Fruit fly (Drosophila melanogaster): ENCODE measurements around the gene CG13615.

The CG13615 gene

DNA sequence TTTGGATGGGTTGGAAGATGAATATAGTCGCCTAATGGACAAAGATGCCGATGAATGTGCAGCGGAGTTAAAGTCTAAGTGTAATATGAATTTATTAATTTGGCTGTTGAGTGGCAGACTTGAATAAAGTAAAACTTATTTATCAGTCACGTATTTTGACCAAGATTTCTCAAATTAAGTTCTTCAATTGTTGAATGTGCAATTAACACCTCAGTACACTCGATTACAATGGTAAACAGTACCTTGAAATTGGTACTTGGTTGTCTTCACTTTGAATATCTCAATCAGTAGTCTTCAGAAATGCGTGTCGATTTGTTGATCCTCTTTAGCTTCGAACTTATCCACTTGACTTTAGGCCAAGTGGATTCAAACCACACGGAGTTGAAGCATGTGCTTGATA lies 21.1 kb upstream of the CG13615 start, which contains the start of gene CG13614:
CG13614 (plus strand) TSS at position 301 of the 400 bp plus-strand sequence.
- TF ChIP-seq Sin3A (optimal IDR thresholded peaks at IDR 0.05) (no peak), Myc (optimal IDR thresholded peaks at IDR 0.05) (no peak), insv (optimal IDR thresholded peaks at IDR 0.05) (no peak), ttk (optimal IDR thresholded peaks at IDR 0.05) (no peak), psq (optimal IDR thresholded peaks at IDR 0.05) (no peak), h (optimal IDR thresholded peaks at IDR 0.05) (no peak)

DNA sequence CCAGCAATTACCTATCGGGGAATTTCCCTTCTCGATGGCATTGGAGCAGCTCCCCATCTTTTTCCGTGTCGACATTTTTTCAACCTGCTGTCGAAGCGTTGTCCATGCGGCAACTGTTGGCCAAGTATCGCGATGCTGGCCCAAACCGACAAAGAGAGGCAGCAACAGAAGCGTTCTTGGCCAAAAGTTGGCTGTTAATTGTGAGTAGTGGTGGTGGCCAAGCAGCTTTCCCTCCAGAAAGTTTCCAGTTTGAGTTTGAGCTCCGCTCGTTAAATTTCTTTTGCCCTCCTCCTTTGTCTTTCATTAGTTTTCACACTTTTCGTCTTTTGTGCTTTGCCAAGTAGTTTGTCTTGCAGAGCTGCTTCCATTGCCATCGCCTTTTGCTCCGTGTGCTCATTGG lies 17.7 kb upstream of the CG13615 start, which contains the start of gene CG17782:
CG17782 (minus strand) TSS at position 101 of the 400 bp plus-strand sequence.
- no peak for TF ChIP-seq insv (optimal IDR thresholded peaks at IDR 0.05)
- TF ChIP-seq h (optimal IDR thresholded peaks at IDR 0.05) = no peak
- TF ChIP-seq Sin3A (optimal IDR thresholded peaks at IDR 0.05) = no peak
- no peak for TF ChIP-seq Myc (optimal IDR thresholded peaks at IDR 0.05)
- TF ChIP-seq psq (optimal IDR thresholded peaks at IDR 0.05) = no peak
- TF ChIP-seq ttk (optimal IDR thresholded peaks at IDR 0.05) = no peak

DNA sequence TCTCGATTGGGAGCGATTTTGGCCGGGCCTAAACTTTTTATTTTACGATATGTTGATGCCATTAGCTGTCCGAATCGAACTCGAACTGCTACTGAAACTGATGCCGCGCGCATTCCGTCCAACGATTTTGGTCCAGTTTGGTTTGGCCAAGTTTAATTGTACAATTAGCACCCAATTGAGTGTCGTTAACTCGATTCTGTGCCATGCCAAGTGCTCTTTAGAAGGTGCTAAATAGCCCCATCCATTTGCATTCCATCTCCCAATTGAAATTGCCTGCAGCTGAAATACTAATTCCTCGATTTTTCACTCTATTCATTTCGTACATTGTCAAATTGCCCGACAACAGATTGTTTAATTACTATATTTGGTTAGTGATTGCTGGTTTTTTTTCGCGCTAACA lies 14.8 kb upstream of the CG13615 start, which contains the start of gene CG17781:
CG17781 (minus strand) TSS at position 101 of the 400 bp plus-strand sequence.
- TF ChIP-seq Myc (optimal IDR thresholded peaks at IDR 0.05) (no peak), psq (optimal IDR thresholded peaks at IDR 0.05) (no peak), Sin3A (optimal IDR thresholded peaks at IDR 0.05) (no peak), insv (optimal IDR thresholded peaks at IDR 0.05) (no peak)

DNA sequence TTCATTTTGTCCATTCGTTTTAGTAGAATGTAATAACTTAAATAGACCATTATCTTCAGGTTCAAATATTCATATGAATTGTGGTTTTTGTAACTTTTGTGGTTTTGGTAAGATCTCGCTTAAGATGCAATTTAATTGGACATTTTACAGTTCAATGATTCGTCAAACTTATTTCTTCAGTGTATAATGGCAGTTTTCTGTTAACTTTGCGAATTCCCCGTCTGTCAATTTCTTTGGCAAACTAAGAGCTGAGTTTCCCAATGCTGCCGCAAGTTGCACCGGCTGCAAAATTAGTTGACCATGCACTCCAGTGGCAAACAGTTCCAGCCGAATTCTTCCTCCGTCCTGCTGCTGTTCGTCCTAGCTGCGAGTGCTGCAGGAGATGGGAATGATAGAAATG lies 13.8 kb upstream of the CG13615 start, which contains the start of gene CG33342:
CG33342 (plus strand) TSS at position 301 of the 400 bp plus-strand sequence.
- TF ChIP-seq psq (optimal IDR thresholded peaks at IDR 0.05) (no peak), ttk (optimal IDR thresholded peaks at IDR 0.05) (no peak), Sin3A (optimal IDR thresholded peaks at IDR 0.05) (no peak), h (optimal IDR thresholded peaks at IDR 0.05) (no peak), Myc (optimal IDR thresholded peaks at IDR 0.05) (no peak), insv (optimal IDR thresholded peaks at IDR 0.05) (no peak)

DNA sequence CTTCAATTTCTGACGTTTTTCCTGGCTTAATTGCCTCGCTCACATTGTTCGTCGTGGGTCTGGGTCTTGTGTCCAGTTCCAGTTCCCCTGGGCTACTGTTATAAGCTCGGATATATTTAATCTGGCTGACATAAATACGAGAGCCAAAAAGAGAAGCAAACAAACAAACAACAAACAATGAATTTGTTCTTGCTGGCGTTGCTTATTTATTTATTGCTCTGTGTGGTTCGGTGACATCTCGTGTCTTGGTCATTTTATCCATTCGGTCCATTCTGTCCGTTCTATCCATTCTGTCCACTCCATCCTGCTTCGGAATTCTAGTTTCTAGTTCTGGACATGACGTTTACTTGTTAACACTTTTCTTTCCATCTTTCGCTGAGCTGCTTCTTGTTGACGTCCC lies 5.4 kb upstream of the CG13615 start, which contains the start of gene CG17780:
CG17780 (minus strand) TSS at position 101 of the 400 bp plus-strand sequence.
- TF ChIP-seq h (optimal IDR thresholded peaks at IDR 0.05) = no peak
- no peak for TF ChIP-seq Sin3A (optimal IDR thresholded peaks at IDR 0.05)

DNA sequence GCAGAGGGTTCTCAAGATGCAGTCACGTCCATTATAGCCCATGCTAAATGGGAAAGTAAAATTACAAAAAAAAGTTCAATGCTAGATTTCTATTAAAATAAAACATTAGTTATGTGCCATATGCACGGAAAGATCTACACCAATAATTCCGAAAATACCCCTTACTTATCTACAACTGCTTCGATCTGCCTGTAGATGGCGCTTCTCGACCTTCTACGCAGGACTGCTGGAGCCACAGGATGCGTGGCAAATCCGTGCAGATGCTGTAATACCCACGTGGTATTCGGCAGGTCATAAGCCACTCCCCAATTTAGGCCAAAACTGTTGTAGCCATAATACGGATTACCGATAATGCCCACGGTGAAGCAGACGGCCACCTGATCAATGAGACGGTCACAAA lies 3.9 kb upstream of the CG13615 start:
- TF ChIP-seq psq (optimal IDR thresholded peaks at IDR 0.05) = no peak
- TF ChIP-seq h (optimal IDR thresholded peaks at IDR 0.05) = no peak
- no peak for TF ChIP-seq ttk (optimal IDR thresholded peaks at IDR 0.05)
- TF ChIP-seq Myc (optimal IDR thresholded peaks at IDR 0.05) = no peak
- TF ChIP-seq insv (optimal IDR thresholded peaks at IDR 0.05) = no peak
- TF ChIP-seq Sin3A (optimal IDR thresholded peaks at IDR 0.05) = no peak

DNA sequence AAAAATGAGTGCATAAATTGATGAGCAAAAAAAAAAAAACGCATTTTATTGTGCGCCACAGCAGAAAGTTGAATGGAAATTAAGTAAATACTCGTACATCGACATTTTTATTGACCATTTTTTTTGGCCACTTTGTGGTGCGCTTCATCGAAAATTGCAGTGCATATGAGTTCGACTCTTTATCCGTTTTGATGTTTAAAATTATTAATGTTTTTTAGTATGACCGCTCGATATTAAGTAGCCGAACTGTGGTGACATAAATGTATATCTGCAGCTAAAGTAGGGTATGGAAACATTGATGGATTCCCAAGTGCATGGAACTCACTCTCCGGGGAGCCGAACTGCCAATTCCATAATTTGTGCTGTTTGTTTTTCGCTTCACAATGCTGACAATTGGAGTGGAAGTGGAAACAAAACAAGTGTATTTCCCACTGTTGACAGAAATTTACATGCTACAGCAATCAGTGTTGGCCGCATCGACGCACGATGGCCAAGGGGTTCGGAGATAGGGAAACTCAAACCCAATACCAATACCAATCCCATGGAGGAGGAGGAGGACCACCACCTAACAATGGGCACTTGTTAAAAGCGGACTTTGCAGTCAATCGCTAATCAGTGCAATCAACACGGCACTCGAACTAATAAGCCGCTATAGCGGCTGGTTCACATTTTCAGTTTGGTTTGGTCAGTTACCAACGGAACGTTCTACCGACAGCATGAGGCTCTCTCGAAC lies 2.1 kb downstream of the CG13615 start, which contains the start of gene CG13616:
CG13616 (plus strand) TSS at position 683 of the 733 bp plus-strand sequence.
- TF ChIP-seq ttk (optimal IDR thresholded peaks at IDR 0.05) (no peak), h (optimal IDR thresholded peaks at IDR 0.05) (no peak), insv (optimal IDR thresholded peaks at IDR 0.05) (no peak), psq (optimal IDR thresholded peaks at IDR 0.05) (no peak), Sin3A (optimal IDR thresholded peaks at IDR 0.05) (no peak), Myc (optimal IDR thresholded peaks at IDR 0.05) (no peak)

Measured in Kc167 (cell line).